Worm (Caenorhabditis elegans) whole organism, late embryonic: ENCODE measurements around the gene lys-3.

ENCODE experiments used
- elt-2 ChIP-seq: sonication (generic microtip); optimal IDR thresholded peaks from 2 replicates; lab custom pipeline; 2016; ENCODE audit warnings: missing genetic modification reagents, missing genetic modification characterization, missing compliant biosample characterization
- hlh-6 ChIP-seq: sonication (generic microtip); optimal IDR thresholded peaks from 2 replicates; lab custom pipeline; 2016; ENCODE audit warnings: missing genotype, missing genetic modification characterization, missing compliant biosample characterization

ce11 chrV:10285853-10286252, 2.5 kb upstream of the lys-3 start:
- TF ChIP-seq elt-2 (tag; lab: Kevin White, UChicago) (no peak), hlh-6 (tag; lab: Kevin White, UChicago) (no peak)
